Worm (Caenorhabditis elegans): Measurements from ENCODE around the gene F19H6.5.

DNA sequence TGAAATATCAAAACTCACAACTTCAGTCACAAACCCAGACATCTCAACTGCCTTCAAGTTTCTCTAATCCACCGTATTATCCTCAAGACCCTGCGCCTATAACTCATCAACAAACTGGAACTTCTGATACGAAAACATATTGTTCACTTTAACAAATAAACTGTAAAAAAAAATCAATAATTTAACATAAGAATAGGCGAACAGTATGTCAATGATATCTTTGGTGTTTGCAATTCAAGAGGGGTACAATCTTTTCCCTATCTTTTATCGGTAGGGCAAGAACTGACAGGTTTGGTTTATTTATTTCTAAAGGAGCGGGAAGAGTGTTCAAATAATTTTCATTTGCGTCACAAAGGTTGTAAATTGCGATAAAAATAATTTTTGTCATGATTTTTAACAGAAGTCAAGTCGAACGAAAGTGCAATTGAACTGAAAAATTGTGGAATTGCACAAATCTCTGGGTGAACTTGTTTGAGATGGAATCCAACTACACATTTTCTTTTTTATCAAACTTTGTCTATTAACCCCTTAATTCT is 1.7 kb downstream of the F19H6.5 start:
- TF ChIP-seq him-1 (tag; optimal IDR thresholded peaks at IDR 0.05) (peak; percentile 99), dao-5 (tag; optimal IDR thresholded peaks at IDR 0.05) (peak; percentile 76)
